Worm (Caenorhabditis elegans) whole organism, late embryonic: ENCODE data around the gene T10B5.7.
"Not testable (repeated sequence)": the region's sequence is repeated elsewhere in the genome, so short reads cannot be mapped to it uniquely, and the experiment has no call there.

Source experiments
- C08G9.2 ChIP-seq: sonication (generic microtip); optimal IDR thresholded peaks from 2 replicates; lab custom pipeline; 2016; ENCODE audit warnings: mild to moderate bottlenecking, missing genetic modification characterization, moderate library complexity, missing compliant biosample characterization
- C38D4.7 ChIP-seq: fragments of 200-800 bp; sonication (Bioruptor generic); optimal IDR thresholded peaks from 2 replicates; lab custom pipeline; 2018; ENCODE audit warnings: mild to moderate bottlenecking, missing genetic modification characterization, moderate library complexity, missing compliant biosample characterization
- F13H6.1 ChIP-seq: sonication (generic microtip); optimal IDR thresholded peaks from 2 replicates; lab custom pipeline; 2016; ENCODE audit warnings: missing genetic modification characterization, missing compliant biosample characterization
- K02D7.2 ChIP-seq: sonication (generic microtip); optimal IDR thresholded peaks from 2 replicates; lab custom pipeline; 2017; ENCODE audit warnings: mild to moderate bottlenecking, missing genetic modification characterization, missing compliant biosample characterization
- K09A11.1 ChIP-seq: sonication (generic microtip); optimal IDR thresholded peaks from 2 replicates; lab custom pipeline; 2017; ENCODE audit warnings: antibody characterized with exemption, mild to moderate bottlenecking, missing genetic modification characterization, missing compliant biosample characterization; ENCODE audit not compliant: insufficient read depth
- T23F11.4 ChIP-seq: fragments of 200-800 bp; sonication (Bioruptor generic); optimal IDR thresholded peaks from 2 replicates; lab custom pipeline; 2018; ENCODE audit warnings: mild to moderate bottlenecking, missing genetic modification characterization, missing compliant biosample characterization
- ahr-1 ChIP-seq: sonication (generic microtip); optimal IDR thresholded peaks from 2 replicates; lab custom pipeline; 2016; ENCODE audit warnings: missing genetic modification characterization, missing compliant biosample characterization
- ama-1 ChIP-seq: fragments of 150-350 bp; optimal IDR thresholded peaks from 2 replicates; lab custom pipeline; 2014
- ceh-19 ChIP-seq: fragments of 200-800 bp; sonication (Bioruptor generic); optimal IDR thresholded peaks from 2 replicates; lab custom pipeline; 2018; ENCODE audit warnings: mild to moderate bottlenecking, missing genetic modification characterization, missing compliant biosample characterization
- ceh-2 ChIP-seq: sonication (generic microtip); optimal IDR thresholded peaks from 2 replicates; lab custom pipeline; 2016; ENCODE audit warnings: missing genotype, missing genetic modification characterization, missing compliant biosample characterization
- ceh-24 ChIP-seq: sonication (generic microtip); optimal IDR thresholded peaks from 2 replicates; lab custom pipeline; 2016; ENCODE audit warnings: mild to moderate bottlenecking, missing genetic modification characterization, missing compliant biosample characterization
- ceh-34 ChIP-seq: sonication (generic microtip); optimal IDR thresholded peaks from 2 replicates; lab custom pipeline; 2016; ENCODE audit warnings: mild to moderate bottlenecking, missing genetic modification characterization, missing compliant biosample characterization
- ceh-45 ChIP-seq: fragments of 200-800 bp; sonication (Bioruptor generic); IDR thresholded peaks from 2 replicates; pipeline ENCODE4 v1.3.6; 2022; ENCODE audit warnings: missing genetic modification reagents, missing genetic modification characterization, missing compliant biosample characterization
- ceh-48 ChIP-seq: sonication (generic microtip); optimal IDR thresholded peaks from 2 replicates; lab custom pipeline; 2016; ENCODE audit warnings: missing genetic modification characterization, inconsistent platforms, missing compliant biosample characterization
- ceh-9 ChIP-seq: sonication (generic microtip); optimal IDR thresholded peaks from 2 replicates; lab custom pipeline; 2016; ENCODE audit warnings: mild to moderate bottlenecking, missing genetic modification characterization, inconsistent platforms, missing compliant biosample characterization
- che-1 ChIP-seq: sonication (generic microtip); optimal IDR thresholded peaks from 2 replicates; lab custom pipeline; 2016; ENCODE audit warnings: mild to moderate bottlenecking, missing genetic modification characterization, missing compliant biosample characterization
- dmd-4 ChIP-seq: sonication (generic microtip); optimal IDR thresholded peaks from 2 replicates; lab custom pipeline; 2016; ENCODE audit warnings: borderline replicate concordance, missing genetic modification characterization, missing compliant biosample characterization
- eyg-1 ChIP-seq: sonication (generic microtip); optimal IDR thresholded peaks from 2 replicates; lab custom pipeline; 2016; ENCODE audit warnings: missing genotype, missing genetic modification characterization, missing compliant biosample characterization
- fax-1 ChIP-seq: sonication (generic microtip); optimal IDR thresholded peaks from 2 replicates; lab custom pipeline; 2016; ENCODE audit warnings: missing genotype, missing genetic modification characterization, missing compliant biosample characterization
- fkh-10 ChIP-seq: fragments of 150-350 bp; optimal IDR thresholded peaks from 2 replicates; lab custom pipeline; 2014; ENCODE audit warnings: missing biosample characterization, missing genetic modification reagents, missing genetic modification characterization
- fkh-6 ChIP-seq: sonication (generic microtip); optimal IDR thresholded peaks from 2 replicates; lab custom pipeline; 2016; ENCODE audit warnings: missing genetic modification characterization, missing compliant biosample characterization
- hlh-13 ChIP-seq: fragments of 200-800 bp; sonication (Bioruptor generic); optimal IDR thresholded peaks from 2 replicates; lab custom pipeline; 2018; ENCODE audit warnings: mild to moderate bottlenecking, missing genetic modification characterization, missing compliant biosample characterization
- hlh-15 ChIP-seq: sonication (generic microtip); optimal IDR thresholded peaks from 2 replicates; lab custom pipeline; 2016; ENCODE audit warnings: missing genetic modification characterization, missing compliant biosample characterization
- hlh-30 ChIP-seq: sonication (generic microtip); optimal IDR thresholded peaks from 2 replicates; lab custom pipeline; 2017; ENCODE audit warnings: antibody characterized with exemption, missing genetic modification characterization, missing compliant biosample characterization; ENCODE audit not compliant: insufficient read depth
- hlh-6 ChIP-seq: sonication (generic microtip); optimal IDR thresholded peaks from 2 replicates; lab custom pipeline; 2016; ENCODE audit warnings: missing genotype, missing genetic modification characterization, missing compliant biosample characterization
- lim-6 ChIP-seq: sonication (generic microtip); optimal IDR thresholded peaks from 2 replicates; lab custom pipeline; 2016; ENCODE audit warnings: missing genetic modification characterization, missing compliant biosample characterization
- lin-11 ChIP-seq: fragments of 200-800 bp; sonication (Bioruptor generic); optimal IDR thresholded peaks from 2 replicates; lab custom pipeline; 2018; ENCODE audit warnings: mild to moderate bottlenecking, missing genetic modification characterization, missing compliant biosample characterization
- mec-3 ChIP-seq: sonication (generic microtip); optimal IDR thresholded peaks from 2 replicates; lab custom pipeline; 2016; ENCODE audit warnings: borderline replicate concordance, missing genetic modification characterization, missing compliant biosample characterization
- nhr-11 ChIP-seq: fragments of 150-350 bp; optimal IDR thresholded peaks from 2 replicates; lab custom pipeline; 2014; ENCODE audit warnings: missing biosample characterization, missing genetic modification characterization
- nhr-232 ChIP-seq: sonication (generic microtip); optimal IDR thresholded peaks from 2 replicates; lab custom pipeline; 2016; ENCODE audit warnings: missing genetic modification characterization, missing compliant biosample characterization
- pax-1 ChIP-seq: fragments of 150-350 bp; optimal IDR thresholded peaks from 2 replicates; lab custom pipeline; 2014; ENCODE audit warnings: missing biosample characterization, missing genetic modification characterization
- pha-4 ChIP-seq: fragments of 150-350 bp; optimal IDR thresholded peaks from 2 replicates; lab custom pipeline; 2018; ENCODE audit warnings: missing biosample characterization, missing genetic modification reagents, missing genetic modification characterization
- pqm-1 ChIP-seq: sonication (generic microtip); optimal IDR thresholded peaks from 2 replicates; lab custom pipeline; 2016; ENCODE audit warnings: missing genetic modification characterization, missing compliant biosample characterization
- pros-1 ChIP-seq: fragments of 150-350 bp; optimal IDR thresholded peaks from 2 replicates; lab custom pipeline; 2014; ENCODE audit warnings: missing biosample characterization, missing genetic modification reagents, missing genetic modification characterization
- ref-2 ChIP-seq: sonication (generic microtip); optimal IDR thresholded peaks from 2 replicates; lab custom pipeline; 2016; ENCODE audit warnings: missing genetic modification characterization, missing compliant biosample characterization
- rnt-1 ChIP-seq: sonication (generic microtip); optimal IDR thresholded peaks from 2 replicates; lab custom pipeline; 2016; ENCODE audit warnings: missing genetic modification characterization, missing compliant biosample characterization
- sox-2 ChIP-seq: fragments of 200-800 bp; sonication (Bioruptor generic); IDR thresholded peaks from 2 replicates; pipeline ENCODE4 v1.3.6; 2022; ENCODE audit warnings: missing genetic modification reagents, missing genetic modification characterization, missing compliant biosample characterization
- sox-4 ChIP-seq: sonication (generic microtip); optimal IDR thresholded peaks from 2 replicates; lab custom pipeline; 2017; ENCODE audit warnings: mild to moderate bottlenecking, missing genetic modification characterization, inconsistent platforms, missing compliant biosample characterization
- syd-9 ChIP-seq: sonication (generic microtip); optimal IDR thresholded peaks from 2 replicates; lab custom pipeline; 2016; ENCODE audit warnings: mild to moderate bottlenecking, missing genetic modification characterization, moderate library complexity, missing compliant biosample characterization
- ttx-3 ChIP-seq: sonication (generic microtip); optimal IDR thresholded peaks from 2 replicates; lab custom pipeline; 2016; ENCODE audit warnings: missing genetic modification reagents, missing genetic modification characterization, missing compliant biosample characterization
- unc-3 ChIP-seq, 2 experiments: fragments of 200-800 bp in 1 of 2; sonication (Bioruptor generic) in 1 of 2; sonication (generic microtip) in 1 of 2; conservative IDR thresholded peaks in 1 of 2; optimal IDR thresholded peaks in 1 of 2; 2 replicates each; pipeline versions ENCODE4 v1.3.6 to Lab custom; 2016 to 2022; ENCODE audit warnings: missing compliant biosample characterization in 2 of 2, missing genetic modification characterization in 2 of 2, missing genetic modification reagents in 1 of 2
- unc-42 ChIP-seq: sonication (generic microtip); optimal IDR thresholded peaks from 2 replicates; lab custom pipeline; 2016; ENCODE audit warnings: missing genotype, missing genetic modification characterization, missing compliant biosample characterization
- unc-55 ChIP-seq: sonication (generic microtip); optimal IDR thresholded peaks from 2 replicates; lab custom pipeline; 2017; ENCODE audit warnings: missing biosample characterization, missing genetic modification reagents, missing genetic modification characterization
- unc-86 ChIP-seq: sonication (generic microtip); optimal IDR thresholded peaks from 2 replicates; lab custom pipeline; 2016; ENCODE audit warnings: missing genetic modification characterization, missing compliant biosample characterization
- zip-5 ChIP-seq: sonication (generic microtip); optimal IDR thresholded peaks from 2 replicates; lab custom pipeline; 2016; ENCODE audit warnings: missing genetic modification characterization, missing compliant biosample characterization

Gene T10B5.7

DNA sequence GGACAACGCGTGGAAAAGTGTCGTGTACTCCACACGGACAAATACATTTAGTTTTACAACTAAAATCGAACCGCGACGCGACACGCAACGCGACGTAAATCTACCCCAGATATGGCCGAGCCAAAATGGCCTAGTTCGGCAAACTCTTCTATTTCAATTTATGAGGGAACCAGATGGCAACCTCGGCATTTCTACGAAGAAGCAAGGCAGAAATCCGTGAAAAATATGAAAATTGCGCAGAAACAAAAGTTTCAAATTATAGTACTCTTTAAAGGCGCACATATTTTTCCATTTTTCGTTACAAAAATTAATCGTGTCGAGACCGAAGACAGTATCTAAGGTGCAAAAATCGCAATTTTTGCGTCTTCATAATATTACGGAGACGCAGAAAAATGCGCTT lies 31.2 kb upstream of the T10B5.7 start, which contains the start of gene Y46H3A.5:
Gene Y46H3A.5 (minus strand): TSS at position 101 of the 400 bp plus-strand sequence.
- TF ChIP-seq fkh-10 (GFP tag; lab: Kevin White, UChicago); unc-55; ceh-19 (GFP tag; lab: Kevin White, UChicago): not testable (repeated sequence)

DNA sequence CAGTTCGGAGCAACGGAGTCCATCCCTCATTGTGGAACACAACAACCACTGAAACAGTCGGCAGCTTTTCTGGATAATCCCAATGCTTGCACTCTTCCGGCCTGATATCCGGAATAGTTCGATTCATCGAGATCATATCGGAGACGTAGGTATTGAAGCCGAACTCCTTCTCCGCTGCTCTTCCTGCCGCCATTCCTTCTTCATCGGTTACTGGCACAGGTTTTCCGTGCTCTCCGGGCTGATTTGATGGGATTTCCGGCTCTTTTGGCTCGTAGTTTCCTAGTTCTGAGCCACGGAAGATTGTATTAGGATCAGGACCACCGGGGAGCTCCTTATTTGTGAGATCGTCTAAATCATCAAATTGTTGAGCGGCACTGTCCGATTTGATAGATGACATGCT lies 26.0 kb upstream of the T10B5.7 start:
- no peak for TF ChIP-seq F13H6.1
- no peak for TF ChIP-seq hlh-13 (GFP tag; lab: Kevin White, UChicago)
- TF ChIP-seq unc-55, result no peak
- no peak for TF ChIP-seq ceh-19 (GFP tag; lab: Kevin White, UChicago)

DNA sequence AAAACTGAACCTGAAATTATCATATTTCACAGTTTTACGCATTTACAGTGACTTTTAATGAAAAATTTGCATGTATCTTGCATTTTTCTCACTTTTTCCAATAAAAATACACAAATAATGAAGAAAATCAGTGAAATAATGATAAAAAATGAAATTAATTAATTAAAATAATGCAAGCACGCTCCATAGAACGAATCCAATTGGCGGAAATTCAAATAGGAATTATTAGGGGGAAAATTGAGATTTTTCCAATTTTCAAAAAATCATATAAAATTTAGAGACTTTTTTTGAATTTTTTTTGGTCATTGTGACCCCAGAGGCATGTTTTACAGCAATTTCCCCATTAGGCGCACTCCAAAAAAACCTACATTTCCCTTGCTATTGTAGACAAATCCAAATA lies 25.3 kb upstream of the T10B5.7 start:
- TF ChIP-seq sox-2 (GFP tag; lab: Robert Waterston, UW) (no peak), pha-4 (no peak), C08G9.2 (no peak), nhr-232 (no peak), ceh-45 (GFP tag; lab: Robert Waterston, UW) (no peak), sox-4 (tag; lab: Kevin White, UChicago) (no peak), ceh-9 (tag; lab: Kevin White, UChicago) (no peak), hlh-30 (tag; lab: Kevin White, UChicago) (no peak), K02D7.2 (tag; lab: Kevin White, UChicago) (no peak), syd-9 (tag; lab: Kevin White, UChicago) (no peak)

DNA sequence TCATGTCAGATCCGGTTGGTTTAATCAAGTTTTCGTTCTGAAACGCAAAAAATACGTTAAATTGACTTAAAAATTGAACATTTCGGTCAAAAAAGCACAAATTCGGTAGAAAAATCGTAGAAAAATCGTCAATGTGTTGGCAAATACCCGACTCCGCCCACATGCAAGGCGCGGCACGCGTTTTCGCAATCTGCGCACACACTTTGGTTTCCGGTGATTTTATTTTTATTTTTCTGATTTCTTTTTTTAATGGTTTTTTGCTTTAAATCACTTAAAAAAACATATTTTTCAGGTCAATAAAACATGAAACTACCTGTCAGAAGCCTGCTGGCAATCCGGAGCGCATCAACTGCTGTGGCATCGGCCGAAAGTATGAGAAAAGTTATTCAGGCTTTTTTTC lies 24.7 kb upstream of the T10B5.7 start, which contains the start of the genes gly-7 and mrpl-39:
Gene gly-7 (minus strand): TSS at position 37 of the 400 bp plus-strand sequence.
Gene mrpl-39 (plus strand): TSS at position 293 of the 400 bp plus-strand sequence.
- TF ChIP-seq lin-11 (peak; percentile 61), K09A11.1 (no peak), pha-4 (no peak), fax-1 (tag; lab: Kevin White, UChicago) (no peak), hlh-15 (tag; lab: Kevin White, UChicago) (peak; percentile 8), rnt-1 (tag; lab: Kevin White, UChicago) (no peak), ceh-2 (tag; lab: Kevin White, UChicago) (no peak), C38D4.7 (GFP tag; lab: Kevin White, UChicago) (peak; percentile 59), fkh-6 (tag; lab: Kevin White, UChicago) (no peak), ttx-3 (tag; lab: Kevin White, UChicago) (peak; percentile 27), ahr-1 (tag; lab: Kevin White, UChicago) (peak; percentile 6), sox-2 (GFP tag; lab: Robert Waterston, UW) (no peak), lim-6 (tag; lab: Kevin White, UChicago) (no peak), hlh-30 (tag; lab: Kevin White, UChicago) (no peak), nhr-11 (tag; lab: Kevin White, UChicago) (no peak), pros-1 (no peak), hlh-6 (no peak), pqm-1 (tag; lab: Kevin White, UChicago) (no peak), C08G9.2 (no peak), hlh-13 (GFP tag; lab: Kevin White, UChicago) (no peak), F13H6.1 (no peak), dmd-4 (no peak), eyg-1 (tag; lab: Kevin White, UChicago) (no peak), ceh-34 (peak; percentile 15), T23F11.4 (GFP tag; lab: Kevin White, UChicago) (no peak), ref-2 (tag; lab: Kevin White, UChicago) (no peak), che-1 (tag; lab: Kevin White, UChicago) (peak; percentile 47), ama-1 (lab: Kevin White, UChicago) (no peak), mec-3 (tag; lab: Kevin White, UChicago) (no peak), unc-3 (GFP tag; conservative IDR thresholded peaks at IDR 0.05; lab: Robert Waterston, UW) (no peak), unc-3 (tag; optimal IDR thresholded peaks at IDR 0.05; lab: Kevin White, UChicago) (no peak), unc-55 (no peak), ceh-45 (GFP tag; lab: Robert Waterston, UW) (peak; percentile 37; the same call in 1 of the 2 replicates), fkh-10 (GFP tag; lab: Kevin White, UChicago) (no peak), unc-86 (peak; percentile 27), sox-4 (tag; lab: Kevin White, UChicago) (peak; percentile 44), zip-5 (tag; lab: Kevin White, UChicago) (peak; percentile 16), pax-1 (no peak), unc-42 (tag; lab: Kevin White, UChicago) (no peak), ceh-48 (tag; lab: Kevin White, UChicago) (no peak), ceh-24 (tag; lab: Kevin White, UChicago) (no peak)
